Worm (Caenorhabditis elegans): Measurements from ENCODE around the gene K08H10.6.

- TF ChIP-seq elt-3 (tag; optimal IDR thresholded peaks at IDR 0.05), result no peak
- TF ChIP-seq skn-1 (tag; optimal IDR thresholded peaks at IDR 0.05), result no peak
These were observed at the start of gene K08H10.6 for ce11 chrV:9995791-9996190.
